Fruit fly (Drosophila melanogaster) S2 (cell line): ENCODE data around the gene kek4.

Source experiments
- CG8478 ChIP-seq: fragments of >200 bp; optimal IDR thresholded peaks from 2 replicates; lab custom pipeline; 2018
- CTCF ChIP-seq, 2 experiments: fragments of >200 bp; optimal IDR thresholded peaks; 2 replicates each; lab custom pipeline; 2018

DNA sequence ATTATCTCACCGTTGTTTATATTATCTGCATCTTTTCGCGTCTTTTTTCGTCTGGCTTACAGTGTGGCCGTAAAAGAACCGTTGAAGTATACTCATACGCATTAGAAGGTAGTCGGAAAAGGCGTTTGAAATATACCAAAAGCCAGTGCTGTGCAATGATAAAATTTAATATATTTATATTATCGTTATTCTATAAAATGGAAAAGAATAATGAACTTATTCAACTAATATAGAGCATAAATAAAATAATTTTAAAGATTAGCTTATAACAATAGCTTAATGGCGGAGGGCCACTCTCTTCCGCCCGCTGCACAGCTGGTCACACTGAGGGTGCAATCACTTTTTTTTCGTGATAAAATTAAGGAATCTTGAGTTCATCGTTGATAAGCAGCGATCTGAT is 23.3 kb downstream of the kek4 start, which contains the start of the genes CG16974 and Edem2:
- TF ChIP-seq CTCF (optimal IDR thresholded peaks at IDR 0.05; lab: Kevin White, UChicago) (no peak), CG8478 (no peak)
